Fruit fly (Drosophila melanogaster): Measurements from ENCODE around the gene Prx6a.

Gene Prx6a

dm6 chr2L:2884683-2885502, 6.9 kb upstream of the Prx6a start (continued):
- TF ChIP-seq lola (GFP tag; optimal IDR thresholded peaks at IDR 0.05) (peak in 1 of 3 experiments; percentile 47), en (GFP tag; optimal IDR thresholded peaks at IDR 0.05) (no peak), CG1602 (GFP tag; optimal IDR thresholded peaks at IDR 0.05) (no peak), az2 (GFP tag; optimal IDR thresholded peaks at IDR 0.05) (no peak), abd-A (tag; optimal IDR thresholded peaks at IDR 0.05) (peak; percentile 91), CG12942 (GFP tag; optimal IDR thresholded peaks at IDR 0.05) (no peak), CG31224 (GFP tag; IDR thresholded peaks at IDR 0.05) (peak; percentile 43; the same call in 1 of the 2 replicates), Meics (GFP tag; optimal IDR thresholded peaks at IDR 0.05) (peak; percentile 53), wdn (GFP tag; IDR thresholded peaks at IDR 0.05) (no peak), CoRest (tag; optimal IDR thresholded peaks at IDR 0.05) (peak; percentile 41), CG31365 (tag; optimal IDR thresholded peaks at IDR 0.05) (peak; percentile 44), sisA (GFP tag; IDR thresholded peaks at IDR 0.05) (no peak; the same call in 1 of the 2 replicates), Usf (GFP tag; optimal IDR thresholded peaks at IDR 0.05) (no peak), dmrt11E (tag; optimal IDR thresholded peaks at IDR 0.05) (no peak), Hr51 (GFP tag; optimal IDR thresholded peaks at IDR 0.05) (no peak), grau (tag; optimal IDR thresholded peaks at IDR 0.05) (peak; percentile 42), mld (GFP tag; IDR thresholded peaks at IDR 0.05; ENCODE audit: partially characterized antibody) (peak; percentile 52; the same call in 1 of the 3 replicates), ranshi (GFP tag; IDR thresholded peaks at IDR 0.05) (0 out of 2 replicates have a peak, but pooled peaks have one; percentile 37), CG10209 (GFP tag; optimal IDR thresholded peaks at IDR 0.05) (no peak), Opbp (GFP tag; IDR thresholded peaks at IDR 0.05; ENCODE audit: partially characterized antibody) (peak; percentile 71), Sry-β (GFP tag; optimal IDR thresholded peaks at IDR 0.05) (peak; percentile 61), Sox102F (GFP tag; optimal IDR thresholded peaks at IDR 0.05) (peak; percentile 16), CG14441 (GFP tag; IDR thresholded peaks at IDR 0.05) (peak; percentile 69), Mes4 (GFP tag; optimal IDR thresholded peaks at IDR 0.05) (peak; percentile 45), CG1603 (tag; optimal IDR thresholded peaks at IDR 0.05) (peak; percentile 89), pfk (GFP tag; optimal IDR thresholded peaks at IDR 0.05) (peak; percentile 45), Lpt (GFP tag; optimal IDR thresholded peaks at IDR 0.05) (no peak), Bteb2 (GFP tag; optimal IDR thresholded peaks at IDR 0.05) (no peak), sim (GFP tag; IDR thresholded peaks at IDR 0.05) (peak; percentile 39; the same call in 1 of the 2 replicates), CG10959 (GFP tag; IDR thresholded peaks at IDR 0.05) (peak; percentile 42), chn (GFP tag; optimal IDR thresholded peaks at IDR 0.05) (peak; percentile 13), CG6683 (GFP tag; optimal IDR thresholded peaks at IDR 0.05) (no peak), Abd-B (GFP tag; optimal IDR thresholded peaks at IDR 0.05) (peak; percentile 5), gt (GFP tag; IDR thresholded peaks at IDR 0.05) (no peak), ewg (GFP tag; optimal IDR thresholded peaks at IDR 0.05) (no peak), CG3163 (GFP tag; optimal IDR thresholded peaks at IDR 0.05) (peak; percentile 8), chinmo (GFP tag; IDR thresholded peaks at IDR 0.05; ENCODE audit: partially characterized antibody) (peak; percentile 87; the same call in 3 of the 4 replicates), stc (GFP tag; IDR thresholded peaks at IDR 0.05) (0 out of 2 replicates have a peak, but pooled peaks have one; percentile 31), ato (GFP tag; IDR thresholded peaks at IDR 0.05; ENCODE audit: partially characterized antibody) (peak; percentile 52), gsb-n (tag; optimal IDR thresholded peaks at IDR 0.05) (no peak), cwo (GFP tag; optimal IDR thresholded peaks at IDR 0.05) (no peak), ase (GFP tag; IDR thresholded peaks at IDR 0.05) (peak; percentile 67; the same call in 2 of the 3 replicates), sqz (GFP tag; optimal IDR thresholded peaks at IDR 0.05) (no peak), CG2120 (GFP tag; optimal IDR thresholded peaks at IDR 0.05) (peak; percentile 59), HHEX (GFP tag; optimal IDR thresholded peaks at IDR 0.05) (peak; percentile 58), CG7928 (GFP tag; optimal IDR thresholded peaks at IDR 0.05) (peak; percentile 99), CG2202 (tag; optimal IDR thresholded peaks at IDR 0.05) (peak; percentile 14)
